Worm (Caenorhabditis elegans) whole organism, young adult: ENCODE results near the gene C06C3.4.

ENCODE experiments used
- F57C9.4 ChIP-seq: sonication (generic microtip); optimal IDR thresholded peaks from 2 replicates; lab custom pipeline; 2017; ENCODE audit warnings: mild to moderate bottlenecking, missing genetic modification characterization, missing compliant biosample characterization
- Y67H2A.10 ChIP-seq: fragments of 200-800 bp; sonication (Bioruptor generic); conservative IDR thresholded peaks from 2 replicates; pipeline ENCODE4 v1.3.6; 2022; ENCODE audit warnings: missing genetic modification reagents, missing genetic modification characterization, missing compliant biosample characterization
- dox-1 ChIP-seq: fragments of 200-800 bp; sonication (Bioruptor generic); IDR thresholded peaks from 2 replicates; pipeline ENCODE4 v1.3.6; 2022; ENCODE audit warnings: missing genetic modification reagents, missing genetic modification characterization, missing compliant biosample characterization
- dpff-1 ChIP-seq: sonication (generic microtip); optimal IDR thresholded peaks from 2 replicates; lab custom pipeline; 2017; ENCODE audit warnings: mild to moderate bottlenecking, missing genetic modification characterization, missing compliant biosample characterization
- hlh-26 ChIP-seq: fragments of 200-800 bp; sonication (Bioruptor generic); conservative IDR thresholded peaks from 2 replicates; pipeline ENCODE4 v1.3.6; 2022; ENCODE audit warnings: missing genetic modification reagents, missing genetic modification characterization, missing compliant biosample characterization
- nfya-1 ChIP-seq: sonication (generic microtip); optimal IDR thresholded peaks from 2 replicates; lab custom pipeline; 2017; ENCODE audit warnings: antibody characterized with exemption, missing compliant biosample characterization, missing genetic modification characterization, borderline replicate concordance; ENCODE audit not compliant: insufficient read depth
- nfya-2 ChIP-seq: fragments of 200-800 bp; sonication (Bioruptor generic); IDR thresholded peaks from 2 replicates; pipeline ENCODE4 v1.3.6; 2022; ENCODE audit warnings: missing genetic modification reagents, missing genetic modification characterization, missing compliant biosample characterization
- nhr-27 ChIP-seq: fragments of 200-800 bp; sonication (Bioruptor generic); optimal IDR thresholded peaks from 2 replicates; lab custom pipeline; 2018; ENCODE audit warnings: mild to moderate bottlenecking, missing genetic modification characterization, moderate library complexity, missing compliant biosample characterization
- nhr-80 ChIP-seq: sonication (generic microtip); optimal IDR thresholded peaks from 2 replicates; lab custom pipeline; 2016; ENCODE audit warnings: missing genetic modification characterization, missing compliant biosample characterization
- repo-1 ChIP-seq: sonication (generic microtip); optimal IDR thresholded peaks from 2 replicates; lab custom pipeline; 2017; ENCODE audit warnings: mild to moderate bottlenecking, missing genetic modification characterization, missing compliant biosample characterization
- unc-130 ChIP-seq: sonication (generic microtip); optimal IDR thresholded peaks from 2 replicates; lab custom pipeline; 2016; ENCODE audit warnings: missing genetic modification reagents, missing genetic modification characterization, missing compliant biosample characterization
- unc-62 ChIP-seq: fragments of 150-350 bp; optimal IDR thresholded peaks from 2 replicates; lab custom pipeline; 2014; ENCODE audit warnings: missing biosample characterization, missing genetic modification reagents, missing genetic modification characterization
- ztf-6 ChIP-seq: fragments of 200-800 bp; sonication (Bioruptor generic); IDR thresholded peaks from 2 replicates; pipeline ENCODE4 v1.3.6; 2022; ENCODE audit warnings: missing genetic modification reagents, missing genetic modification characterization, missing compliant biosample characterization

DNA sequence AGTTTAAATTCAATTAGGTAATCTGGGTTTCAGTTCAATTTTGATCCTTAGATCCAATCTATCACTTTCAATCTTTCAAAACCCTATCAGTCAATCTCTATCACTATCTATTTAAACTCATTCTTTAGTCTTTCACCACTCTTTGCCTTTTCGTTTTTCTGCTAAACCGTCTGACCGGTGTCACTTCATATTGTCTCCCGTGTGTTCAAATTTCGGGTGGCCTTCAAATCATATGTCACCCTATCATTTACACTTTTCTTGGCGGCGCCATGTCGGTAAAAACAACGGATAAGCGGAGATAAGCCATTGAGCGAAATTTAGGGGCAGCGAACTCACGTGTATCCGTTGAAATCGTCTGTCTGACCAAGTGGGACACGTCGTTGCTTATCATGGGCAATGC lies 29.1 kb upstream of the C06C3.4 start:
- TF ChIP-seq Y67H2A.10 (GFP tag; lab: Robert Waterston, UW) (no peak), F57C9.4 (tag; lab: Kevin White, UChicago) (no peak), unc-130 (GFP tag; lab: Kevin White, UChicago) (no peak), nhr-80 (tag; lab: Kevin White, UChicago) (no peak), hlh-26 (GFP tag; lab: Robert Waterston, UW) (no peak), nfya-1 (tag; lab: Kevin White, UChicago) (no peak), dpff-1 (tag; lab: Kevin White, UChicago) (no peak), ztf-6 (no peak), repo-1 (tag; lab: Kevin White, UChicago) (no peak), unc-62 (no peak), nhr-27 (tag; lab: Kevin White, UChicago) (no peak), nfya-2 (GFP tag; lab: Robert Waterston, UW) (no peak), dox-1 (GFP tag; lab: Robert Waterston, UW) (no peak)
